Fruit fly (Drosophila melanogaster): Measurements from ENCODE around the gene wge.

DNA sequence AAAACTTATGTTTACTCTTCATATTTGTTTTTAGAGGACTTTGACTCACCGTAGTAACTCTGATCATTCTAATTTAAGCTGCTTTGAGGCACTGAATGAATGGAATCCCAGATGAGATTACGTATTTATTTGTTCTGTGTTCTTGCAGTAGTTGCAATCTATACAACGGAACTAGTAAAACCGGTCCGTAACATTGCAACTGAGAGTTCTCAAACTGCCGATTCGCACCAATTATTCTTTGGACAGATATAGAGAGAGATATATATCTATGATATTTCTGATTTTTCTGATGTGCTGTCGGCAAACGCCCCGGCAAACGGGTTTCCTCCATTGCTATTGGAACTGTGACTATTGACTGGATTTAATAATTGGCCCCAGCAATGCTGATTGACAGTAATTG, 46.6 kb upstream of the wge start, which contains the start of gene CG13841:
- no peak for TF ChIP-seq CG8159 (tag; optimal IDR thresholded peaks at IDR 0.05)
- no peak for TF ChIP-seq CG10348 (GFP tag; IDR thresholded peaks at IDR 0.05)
- TF ChIP-seq EcR (GFP tag; optimal IDR thresholded peaks at IDR 0.05): no peak
- TF ChIP-seq Pif1A (GFP tag; optimal IDR thresholded peaks at IDR 0.05): no peak
